Worm (Caenorhabditis elegans): Measurements from ENCODE around the gene F59B1.8.

DNA sequence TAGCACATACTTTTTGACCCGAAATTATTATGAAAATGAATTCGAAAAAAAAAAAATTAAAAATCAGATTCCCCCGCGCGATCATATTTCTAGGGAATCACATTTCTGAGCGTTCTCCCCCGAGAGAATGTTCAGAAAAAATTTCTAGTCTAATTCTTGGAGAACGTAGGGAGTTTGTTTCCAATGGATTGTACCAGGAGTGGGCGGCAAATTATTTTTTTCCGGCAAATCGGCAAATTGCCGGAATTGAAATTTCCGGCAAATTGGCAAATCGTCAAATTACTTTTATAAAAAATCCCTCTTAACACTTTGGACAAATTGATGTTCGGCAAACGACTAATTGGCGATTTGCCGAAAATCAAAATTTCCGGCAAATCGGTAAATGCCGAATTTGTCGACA lies 32.4 kb downstream of the F59B1.8 start, which contains the start of gene T22F3.10:
- TF ChIP-seq ama-1 (optimal IDR thresholded peaks at IDR 0.05) (no peak), grh-1 (GFP tag; IDR thresholded peaks at IDR 0.05) (no peak), nhr-237 (tag; optimal IDR thresholded peaks at IDR 0.05) (no peak), ztf-4 (tag; optimal IDR thresholded peaks at IDR 0.05) (no peak), elt-2 (tag; optimal IDR thresholded peaks at IDR 0.05) (no peak)

All from whole organism, L1 larva.